Worm (Caenorhabditis elegans): ENCODE results near the gene F48E8.2.

The F48E8.2 gene

ce11 chrIII:5464850-5465249, 673 bp downstream of the F48E8.2 start:
- TF ChIP-seq lsl-1 (GFP tag; optimal IDR thresholded peaks at IDR 0.05) (no peak), tlf-1 (GFP tag; optimal IDR thresholded peaks at IDR 0.05) (no peak), snpc-3.4 (tag; optimal IDR thresholded peaks at IDR 0.05) (no peak), Y79H2A.3 (GFP tag; conservative IDR thresholded peaks at IDR 0.05) (no peak), mel-28 (tag; optimal IDR thresholded peaks at IDR 0.05; ENCODE audit: borderline replicate concordance) (no peak), lin-40 (tag; optimal IDR thresholded peaks at IDR 0.05) (no peak), tbx-9 (tag; optimal IDR thresholded peaks at IDR 0.05; ENCODE audit: borderline replicate concordance) (no peak), chd-7 (tag; optimal IDR thresholded peaks at IDR 0.05) (no peak)

DNA sequence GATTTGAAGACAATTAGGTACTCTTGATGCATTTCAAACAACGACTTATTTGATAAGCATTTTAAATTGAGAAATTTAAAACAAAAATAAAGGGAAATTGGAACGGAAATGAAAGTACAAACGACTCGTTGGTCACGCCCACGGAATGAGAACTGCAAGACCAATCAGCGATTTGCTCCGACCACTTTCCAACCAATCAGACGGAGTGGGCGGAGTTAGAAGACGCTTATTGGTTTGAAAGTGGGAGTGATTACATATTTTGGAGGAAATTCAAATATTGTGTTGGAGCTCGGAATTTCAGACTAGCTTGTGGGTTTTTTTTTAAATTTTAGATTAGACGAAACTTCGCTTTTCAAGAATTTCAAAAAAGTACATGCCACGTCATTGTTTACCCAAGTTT, 4.9 kb downstream of the F48E8.2 start:
- TF ChIP-seq ama-1 (optimal IDR thresholded peaks at IDR 0.05) = no peak
- no peak for TF ChIP-seq ama-1 (GFP tag; optimal IDR thresholded peaks at IDR 0.05)
- TF ChIP-seq F23B12.7 (tag; optimal IDR thresholded peaks at IDR 0.05; ENCODE audit: insufficient read depth) = no peak
- no peak for TF ChIP-seq ceh-100 (GFP tag; IDR thresholded peaks at IDR 0.05)
- TF ChIP-seq nfyb-1 (GFP tag; IDR thresholded peaks at IDR 0.05) = peak; percentile 72; the same call in 1 of the 2 replicates
- no peak for TF ChIP-seq ceh-79 (tag; optimal IDR thresholded peaks at IDR 0.05)

DNA sequence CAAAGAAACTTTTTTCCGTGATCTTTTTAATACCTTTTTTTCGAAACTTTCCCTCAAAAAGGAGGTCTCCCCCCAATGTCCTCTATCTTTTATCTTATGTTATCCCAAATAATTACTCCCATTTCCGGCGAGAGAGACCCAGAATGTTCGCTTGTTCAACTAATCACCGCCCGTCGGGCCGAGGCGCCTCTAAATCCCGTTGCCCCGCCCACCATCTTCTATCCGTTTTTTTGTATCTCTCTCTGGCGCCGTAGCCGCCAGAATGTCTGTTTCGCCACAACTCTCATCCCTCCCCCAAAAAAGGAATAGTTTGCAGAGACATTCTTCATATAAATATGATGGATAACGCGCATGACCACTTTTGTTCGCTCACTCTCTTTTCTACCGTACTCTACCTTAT, 8.5 kb downstream of the F48E8.2 start:
- no peak for TF ChIP-seq nfya-2 (GFP tag; IDR thresholded peaks at IDR 0.05)
- TF ChIP-seq zfh-2 (GFP tag; conservative IDR thresholded peaks at IDR 0.05) = 0 out of 2 replicates have a peak, but pooled peaks have one; percentile 18

- TF ChIP-seq madf-6 (GFP tag; IDR thresholded peaks at IDR 0.05) (no peak), ztf-3 (GFP tag; optimal IDR thresholded peaks at IDR 0.05) (no peak), F57A8.1 (GFP tag; optimal IDR thresholded peaks at IDR 0.05) (no peak), sptf-2 (GFP tag; optimal IDR thresholded peaks at IDR 0.05) (no peak), xnd-1 (tag; optimal IDR thresholded peaks at IDR 0.05) (no peak), unc-62 (GFP tag; optimal IDR thresholded peaks at IDR 0.05) (no peak), F49E8.2 (tag; optimal IDR thresholded peaks at IDR 0.05; ENCODE audit: insufficient read depth) (no peak), hlh-12 (tag; optimal IDR thresholded peaks at IDR 0.05) (no peak), T07F8.4 (tag; optimal IDR thresholded peaks at IDR 0.05) (no peak), bed-1 (GFP tag; IDR thresholded peaks at IDR 0.05) (no peak), ama-1 (optimal IDR thresholded peaks at IDR 0.05) (no peak), ama-1 (GFP tag; optimal IDR thresholded peaks at IDR 0.05) (no peak), Y53F4B.3 (GFP tag; IDR thresholded peaks at IDR 0.05) (no peak), ccch-3 (GFP tag; optimal IDR thresholded peaks at IDR 0.05) (no peak), sea-2 (GFP tag; IDR thresholded peaks at IDR 0.05) (no peak), cebp-2 (GFP tag; IDR thresholded peaks at IDR 0.05) (no peak), F10E7.11 (tag; optimal IDR thresholded peaks at IDR 0.05) (no peak)
Observed at ce11 chrIII:5474176-5474575, 10.0 kb downstream of the F48E8.2 start, which contains the start of gene lon-1. Gene lon-1, plus strand, starts transcription at chrIII:5474476.

DNA sequence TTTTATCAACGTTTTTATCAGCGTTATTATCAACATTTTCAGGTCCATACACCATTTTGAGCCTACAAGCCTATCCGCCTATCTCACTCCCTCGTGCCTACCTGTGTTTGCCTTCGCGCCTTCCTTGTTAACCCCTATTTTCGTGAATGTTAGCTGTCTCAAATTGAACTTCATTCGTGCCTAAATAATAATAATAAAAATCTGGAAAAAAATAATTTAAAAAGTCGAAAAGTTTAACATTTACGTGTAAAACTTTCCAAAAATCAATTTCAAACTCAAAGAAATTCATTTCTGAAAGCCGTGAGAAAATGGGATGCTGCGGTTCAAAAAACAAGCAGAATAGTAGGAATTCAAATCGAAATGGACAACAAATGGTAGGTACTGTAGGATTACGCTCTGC, 13.8 kb downstream of the F48E8.2 start, which contains the start of gene R02F2.10:
Gene R02F2.10 (plus strand): TSS at position 301 of the 400 bp plus-strand sequence.
- no peak for TF ChIP-seq F57C9.4 (tag; optimal IDR thresholded peaks at IDR 0.05)
- TF ChIP-seq snpc-3.4 (tag; optimal IDR thresholded peaks at IDR 0.05) = no peak
- no peak for TF ChIP-seq C06A6.2 (GFP tag; conservative IDR thresholded peaks at IDR 0.05)
- TF ChIP-seq F52B5.7 (tag; optimal IDR thresholded peaks at IDR 0.05) = no peak
- no peak for TF ChIP-seq pha-4 (tag; optimal IDR thresholded peaks at IDR 0.05)
- no peak for TF ChIP-seq attf-5 (GFP tag; optimal IDR thresholded peaks at IDR 0.05)
- TF ChIP-seq Y53F4B.3 (GFP tag; IDR thresholded peaks at IDR 0.05) = no peak
- TF ChIP-seq athp-1 (tag; optimal IDR thresholded peaks at IDR 0.05) = no peak
- no peak for TF ChIP-seq zfh-2 (GFP tag; conservative IDR thresholded peaks at IDR 0.05)
- no peak for TF ChIP-seq cebp-2 (GFP tag; IDR thresholded peaks at IDR 0.05)
- no peak for TF ChIP-seq T26A5.8 (tag; optimal IDR thresholded peaks at IDR 0.05)
- TF ChIP-seq ama-1 (optimal IDR thresholded peaks at IDR 0.05) = no peak
- no peak for TF ChIP-seq ama-1 (GFP tag; optimal IDR thresholded peaks at IDR 0.05)
- no peak for TF ChIP-seq him-1 (tag; optimal IDR thresholded peaks at IDR 0.05)
- no peak for TF ChIP-seq Y79H2A.3 (GFP tag; conservative IDR thresholded peaks at IDR 0.05)
